Worm (Caenorhabditis elegans) whole organism, L2 larva: ENCODE data around the gene Y46G5A.14.

ENCODE experiments used
- C34F6.9 ChIP-seq: fragments of 150-350 bp; optimal IDR thresholded peaks from 2 replicates; lab custom pipeline; 2014; ENCODE audit warnings: missing biosample characterization, missing genetic modification characterization
- ZK546.5 ChIP-seq: sonication (generic microtip); optimal IDR thresholded peaks from 2 replicates; lab custom pipeline; 2017; ENCODE audit warnings: missing biosample characterization, missing genetic modification characterization
- alr-1 ChIP-seq: fragments of 150-350 bp; optimal IDR thresholded peaks from 2 replicates; lab custom pipeline; 2014; ENCODE audit warnings: missing biosample characterization, missing genetic modification characterization
- aly-2 ChIP-seq: fragments of 150-350 bp; optimal IDR thresholded peaks from 2 replicates; lab custom pipeline; 2014; ENCODE audit warnings: missing biosample characterization, missing genetic modification characterization
- ama-1 ChIP-seq: fragments of 150-350 bp; optimal IDR thresholded peaks from 2 replicates; lab custom pipeline; 2018; ENCODE audit warnings: inconsistent platforms
- blmp-1 ChIP-seq: sonication (generic microtip); optimal IDR thresholded peaks from 2 replicates; lab custom pipeline; 2017; ENCODE audit warnings: missing genetic modification characterization, mild to moderate bottlenecking, missing compliant biosample characterization, antibody characterized with exemption, moderate library complexity; ENCODE audit not compliant: insufficient read depth
- ceh-16 ChIP-seq: fragments of 150-350 bp; optimal IDR thresholded peaks from 2 replicates; lab custom pipeline; 2014; ENCODE audit warnings: missing biosample characterization, missing genetic modification characterization
- crh-2 ChIP-seq: sonication (generic microtip); optimal IDR thresholded peaks from 2 replicates; lab custom pipeline; 2017; ENCODE audit warnings: missing biosample characterization, missing genetic modification characterization
- dmd-4 ChIP-seq: sonication (generic microtip); optimal IDR thresholded peaks from 2 replicates; lab custom pipeline; 2017; ENCODE audit warnings: missing biosample characterization, missing genetic modification characterization
- fos-1 ChIP-seq: fragments of 150-350 bp; optimal IDR thresholded peaks from 2 replicates; lab custom pipeline; 2014; ENCODE audit warnings: missing biosample characterization, missing genetic modification characterization
- gmeb-1 ChIP-seq: fragments of 150-350 bp; optimal IDR thresholded peaks from 2 replicates; lab custom pipeline; 2014; ENCODE audit warnings: missing biosample characterization, missing genetic modification characterization
- lin-11 ChIP-seq: fragments of 150-350 bp; sonication (generic microtip); optimal IDR thresholded peaks from 2 replicates; lab custom pipeline; 2014; ENCODE audit warnings: missing biosample characterization, missing genetic modification characterization, inconsistent platforms, mixed read lengths
- lin-13 ChIP-seq: fragments of 150-350 bp; optimal IDR thresholded peaks from 2 replicates; lab custom pipeline; 2014; ENCODE audit warnings: missing biosample characterization, missing genetic modification reagents, missing genetic modification characterization
- lsy-2 ChIP-seq, 2 experiments: fragments of 150-350 bp in 1 of 2; sonication (generic microtip) in 1 of 2; optimal IDR thresholded peaks; 2 replicates each; lab custom pipeline; 2014 to 2017; ENCODE audit warnings: missing biosample characterization in 2 of 2, missing genetic modification characterization in 2 of 2
- mbf-1 ChIP-seq: sonication (generic microtip); optimal IDR thresholded peaks from 2 replicates; lab custom pipeline; 2017; ENCODE audit warnings: missing biosample characterization, missing genetic modification characterization
- mdl-1 ChIP-seq, 2 experiments: fragments of 150-350 bp in 1 of 2; sonication (generic microtip) in 1 of 2; optimal IDR thresholded peaks; 2 replicates each; lab custom pipeline; 2017; ENCODE audit warnings: missing biosample characterization in 2 of 2, missing genetic modification characterization in 2 of 2
- nhr-10 ChIP-seq: sonication (generic microtip); optimal IDR thresholded peaks from 2 replicates; lab custom pipeline; 2017; ENCODE audit warnings: missing biosample characterization, missing genetic modification characterization
- nhr-11 ChIP-seq: fragments of 150-350 bp; optimal IDR thresholded peaks from 2 replicates; lab custom pipeline; 2014; ENCODE audit warnings: missing biosample characterization, missing genetic modification characterization
- nhr-12 ChIP-seq: fragments of 150-350 bp; optimal IDR thresholded peaks from 2 replicates; lab custom pipeline; 2014; ENCODE audit warnings: missing biosample characterization, missing genetic modification characterization
- nhr-129 ChIP-seq: fragments of 150-350 bp; optimal IDR thresholded peaks from 2 replicates; lab custom pipeline; 2014; ENCODE audit warnings: missing biosample characterization, missing genetic modification characterization
- nhr-21 ChIP-seq: fragments of 150-350 bp; optimal IDR thresholded peaks from 2 replicates; lab custom pipeline; 2014; ENCODE audit warnings: missing biosample characterization, missing genetic modification characterization
- nhr-23 ChIP-seq: fragments of 150-350 bp; optimal IDR thresholded peaks from 2 replicates; lab custom pipeline; 2014; ENCODE audit warnings: missing biosample characterization, missing genetic modification reagents, missing genetic modification characterization
- nhr-237 ChIP-seq: fragments of 150-350 bp; optimal IDR thresholded peaks from 2 replicates; lab custom pipeline; 2014; ENCODE audit warnings: missing biosample characterization, missing genetic modification characterization
- nhr-6 ChIP-seq: fragments of 150-350 bp; optimal IDR thresholded peaks from 2 replicates; lab custom pipeline; 2014; ENCODE audit warnings: missing biosample characterization, missing genetic modification characterization
- nhr-77 ChIP-seq: fragments of 150-350 bp; optimal IDR thresholded peaks from 2 replicates; lab custom pipeline; 2014; ENCODE audit warnings: missing biosample characterization, missing genetic modification characterization
- peb-1 ChIP-seq: fragments of 150-350 bp; optimal IDR thresholded peaks from 2 replicates; lab custom pipeline; 2014; ENCODE audit warnings: missing biosample characterization, missing genetic modification characterization
- sem-4 ChIP-seq: fragments of 150-350 bp; optimal IDR thresholded peaks from 2 replicates; lab custom pipeline; 2014; ENCODE audit warnings: missing biosample characterization, missing genetic modification reagents, missing genetic modification characterization
- skn-1 ChIP-seq: sonication (generic microtip); optimal IDR thresholded peaks from 2 replicates; lab custom pipeline; 2017; ENCODE audit warnings: missing biosample characterization, missing genetic modification characterization
- sma-3 ChIP-seq: sonication (generic microtip); optimal IDR thresholded peaks from 2 replicates; lab custom pipeline; 2016; ENCODE audit warnings: missing genetic modification reagents, missing genetic modification characterization, missing compliant biosample characterization
- sma-9 ChIP-seq, 2 experiments: fragments of 150-350 bp in 1 of 2; sonication (generic microtip) in 1 of 2; optimal IDR thresholded peaks; 2 replicates each; lab custom pipeline; 2014 to 2016; ENCODE audit warnings: missing genetic modification characterization in 2 of 2, mild to moderate bottlenecking in 1 of 2, missing biosample characterization in 1 of 2, missing compliant biosample characterization in 1 of 2, missing genetic modification reagents in 1 of 2, moderate library complexity in 1 of 2
- snpc-4 ChIP-seq: fragments of 150-350 bp; optimal IDR thresholded peaks from 2 replicates; lab custom pipeline; 2014; ENCODE audit warnings: missing biosample characterization, missing genetic modification characterization
- unc-39 ChIP-seq: fragments of 150-350 bp; optimal IDR thresholded peaks from 2 replicates; lab custom pipeline; 2014; ENCODE audit warnings: missing biosample characterization, missing genetic modification characterization
- unc-55 ChIP-seq: fragments of 150-350 bp; sonication (generic microtip); optimal IDR thresholded peaks from 3 replicates; lab custom pipeline; 2014; ENCODE audit warnings: missing biosample characterization, missing genetic modification reagents, missing genetic modification characterization
- unc-62 ChIP-seq: fragments of 150-350 bp; optimal IDR thresholded peaks from 2 replicates; lab custom pipeline; 2014; ENCODE audit warnings: missing biosample characterization, missing genetic modification reagents, missing genetic modification characterization
- zag-1 ChIP-seq: fragments of 150-350 bp; optimal IDR thresholded peaks from 2 replicates; lab custom pipeline; 2014; ENCODE audit warnings: missing biosample characterization, missing genetic modification characterization
- ztf-1 ChIP-seq: fragments of 200-800 bp; sonication (Bioruptor generic); conservative IDR thresholded peaks from 2 replicates; pipeline ENCODE4 v1.3.6; 2022; ENCODE audit warnings: missing genetic modification characterization, missing compliant biosample characterization
- ztf-4 ChIP-seq: fragments of 150-350 bp; optimal IDR thresholded peaks from 2 replicates; lab custom pipeline; 2014; ENCODE audit warnings: missing biosample characterization, missing genetic modification characterization

Gene Y46G5A.14

DNA sequence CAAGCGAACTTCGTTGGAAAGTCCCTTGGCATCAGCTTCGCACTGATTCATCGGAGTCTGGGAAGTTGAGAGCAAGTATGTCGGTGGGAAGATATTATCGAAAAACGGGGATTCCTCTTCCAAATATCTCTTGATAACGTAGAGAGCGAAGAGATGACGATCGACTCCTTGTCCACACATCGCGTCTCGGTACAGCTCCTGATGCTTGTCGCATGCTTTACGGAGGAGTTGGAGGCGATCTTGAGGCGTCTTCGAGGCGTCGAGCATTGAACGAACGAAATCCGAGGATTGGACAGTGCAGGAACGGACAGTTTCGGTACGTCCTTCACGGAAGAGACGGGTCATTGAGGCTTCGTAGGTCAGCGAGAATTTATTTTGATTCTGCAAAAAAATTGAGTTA, 15.0 kb downstream of the Y46G5A.14 start:
- TF ChIP-seq unc-62 = no peak
- no peak for TF ChIP-seq ZK546.5 (tag; lab: Kevin White, UChicago)
- TF ChIP-seq sma-3 (GFP tag; lab: Kevin White, UChicago) = no peak
- TF ChIP-seq, all 48 proteins: peak for 0

DNA sequence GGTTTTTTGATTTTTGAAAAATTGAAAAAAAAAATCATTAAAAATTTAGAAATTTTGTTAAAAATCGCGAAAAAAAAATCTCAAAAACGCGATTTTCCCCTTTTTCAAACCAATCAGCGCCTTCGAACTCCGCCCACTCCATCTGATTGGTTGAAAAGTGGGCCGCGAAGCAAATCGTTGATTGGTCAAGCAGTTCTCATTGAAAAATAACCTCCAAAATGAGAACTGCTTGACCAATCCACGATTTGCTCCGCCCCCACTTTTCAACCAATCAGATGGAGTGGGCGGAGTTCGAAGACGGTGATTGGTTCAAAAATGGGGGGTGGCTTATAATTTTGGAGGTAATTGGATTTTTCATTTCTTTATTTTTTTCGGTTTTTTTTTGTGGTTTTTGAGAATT, 15.9 kb downstream of the Y46G5A.14 start:
- TF ChIP-seq nhr-23 (tag; lab: Kevin White, UChicago) = no peak
- no peak for TF ChIP-seq aly-2

DNA sequence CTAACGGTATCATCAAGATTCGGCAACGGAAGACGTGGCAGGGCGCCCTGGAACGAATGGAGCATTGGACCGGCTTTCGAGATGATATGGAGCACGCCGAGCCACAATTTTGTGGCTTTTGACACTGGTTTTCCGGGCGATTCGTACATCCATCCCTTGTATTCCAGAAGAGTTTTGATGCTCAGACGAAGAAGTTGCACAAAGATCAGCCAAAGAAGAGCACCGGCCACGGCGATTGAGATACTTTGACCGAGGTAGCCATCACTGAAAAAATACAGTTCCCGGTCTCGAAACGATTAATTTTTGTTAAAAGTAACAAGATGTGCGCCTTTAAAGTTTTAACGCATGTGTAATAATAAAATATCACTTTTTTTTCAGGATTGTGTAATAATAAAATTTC, 20.7 kb downstream of the Y46G5A.14 start:
- TF ChIP-seq snpc-4 (tag; lab: Kevin White, UChicago) = no peak
- peak; percentile 18 for TF ChIP-seq ztf-4 (tag; lab: Kevin White, UChicago)

DNA sequence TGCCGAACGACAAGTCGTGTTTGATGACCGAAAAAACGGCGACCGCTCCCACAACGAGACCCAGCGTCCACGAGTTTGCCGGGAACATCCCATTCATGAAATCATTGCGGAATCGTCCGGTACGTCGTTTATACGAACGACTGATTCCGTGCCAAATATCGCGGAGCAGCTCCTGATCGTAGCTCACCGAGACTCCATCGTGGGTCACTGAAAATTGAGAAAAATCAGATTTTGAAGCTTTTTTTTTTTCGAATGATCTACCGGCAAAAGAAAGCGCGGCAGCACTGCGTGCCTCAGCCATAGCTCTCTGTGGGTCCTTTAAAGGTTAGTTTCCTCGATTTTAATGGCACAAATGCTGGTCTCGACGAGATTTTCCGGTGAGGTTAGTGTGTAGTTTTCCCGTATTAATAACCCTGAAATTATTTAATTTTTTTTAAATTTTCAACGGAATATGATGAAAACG, 21.6 kb downstream of the Y46G5A.14 start, which contains the start of gene cpt-1:
TSS of gene cpt-1 (minus strand) at position 413 of the 463 bp plus-strand sequence.
- TF ChIP-seq ZK546.5 (tag; lab: Kevin White, UChicago) (no peak), nhr-129 (tag; lab: Kevin White, UChicago) (no peak), ama-1 (lab: Kevin White, UChicago) (no peak), unc-55 (GFP tag; lab: Kevin White, UChicago) (no peak), skn-1 (no peak), nhr-23 (tag; lab: Kevin White, UChicago) (no peak), snpc-4 (tag; lab: Kevin White, UChicago) (no peak), lin-11 (tag; lab: Kevin White, UChicago) (no peak), ceh-16 (no peak), sem-4 (no peak), ztf-1 (GFP tag; lab: Robert Waterston, UW) (no peak), sma-3 (GFP tag; lab: Kevin White, UChicago) (no peak), nhr-12 (tag; lab: Kevin White, UChicago) (no peak), nhr-21 (tag; lab: Kevin White, UChicago) (no peak), fos-1 (tag; lab: Kevin White, UChicago) (no peak), lin-13 (GFP tag; lab: Kevin White, UChicago) (no peak), nhr-6 (tag; lab: Kevin White, UChicago) (no peak), nhr-11 (tag; lab: Kevin White, UChicago) (no peak), nhr-10 (tag; lab: Kevin White, UChicago) (no peak)

- TF ChIP-seq zag-1 (tag; lab: Kevin White, UChicago) = no peak
- TF ChIP-seq crh-2 (tag; lab: Kevin White, UChicago) = peak; percentile 61
- peak; percentile 36 for TF ChIP-seq ama-1 (lab: Kevin White, UChicago)
- peak in 1 of 2 experiments; percentile 26 for TF ChIP-seq lsy-2 (tag; optimal IDR thresholded peaks at IDR 0.05; lab: Kevin White, UChicago)
- TF ChIP-seq C34F6.9 = peak; percentile 30
- TF ChIP-seq lin-13 (GFP tag; lab: Kevin White, UChicago) = peak; percentile 25
- no peak for TF ChIP-seq mdl-1 (tag; optimal IDR thresholded peaks at IDR 0.05; lab: Kevin White, UChicago)
- TF ChIP-seq fos-1 (tag; lab: Kevin White, UChicago) = peak; percentile 52
- no peak for TF ChIP-seq mbf-1
- TF ChIP-seq unc-55 (GFP tag; lab: Kevin White, UChicago) = no peak
- TF ChIP-seq sma-9 (GFP tag; optimal IDR thresholded peaks at IDR 0.05; lab: Kevin White, UChicago) = peak; percentile 50
- TF ChIP-seq sma-9 (tag; optimal IDR thresholded peaks at IDR 0.05; lab: Kevin White, UChicago) = no peak
- TF ChIP-seq, all 48 proteins: peak for 7
Measured at ce11 chrII:12797211-12797794, 22.8 kb downstream of the Y46G5A.14 start.

DNA sequence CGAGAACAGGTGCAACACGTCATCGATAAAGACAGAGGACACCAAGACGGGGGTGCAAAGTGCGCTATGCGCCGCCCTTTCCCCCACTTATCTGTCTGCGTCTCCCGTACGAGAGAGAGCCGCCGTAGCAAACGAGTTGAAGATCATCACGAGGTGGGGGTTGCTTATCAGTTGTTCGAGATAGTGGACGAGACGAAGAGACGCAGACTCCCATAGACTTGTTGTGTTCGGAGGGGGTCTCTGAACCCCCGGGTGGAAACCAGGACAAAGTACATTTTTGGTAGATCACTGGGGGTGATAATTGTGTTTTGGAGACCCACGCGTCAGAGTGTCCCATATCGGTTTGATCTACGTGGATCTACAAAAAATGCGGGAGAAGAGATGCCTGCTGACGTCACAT, 24.3 kb downstream of the Y46G5A.14 start:
- peak; percentile 92 for TF ChIP-seq ztf-4 (tag; lab: Kevin White, UChicago)
- TF ChIP-seq mbf-1 = no peak
- no peak for TF ChIP-seq nhr-11 (tag; lab: Kevin White, UChicago)
- peak in 1 of 2 experiments; percentile 80 for TF ChIP-seq lsy-2 (tag; optimal IDR thresholded peaks at IDR 0.05; lab: Kevin White, UChicago)
- TF ChIP-seq skn-1 = no peak
- no peak for TF ChIP-seq ZK546.5 (tag; lab: Kevin White, UChicago)
- TF ChIP-seq unc-62 = no peak
- peak; percentile 43 for TF ChIP-seq sem-4
- peak; percentile 87 for TF ChIP-seq crh-2 (tag; lab: Kevin White, UChicago)
- TF ChIP-seq nhr-23 (tag; lab: Kevin White, UChicago) = no peak
- peak; percentile 97 for TF ChIP-seq sma-9 (GFP tag; optimal IDR thresholded peaks at IDR 0.05; lab: Kevin White, UChicago)
- no peak for TF ChIP-seq sma-9 (tag; optimal IDR thresholded peaks at IDR 0.05; lab: Kevin White, UChicago)
- TF ChIP-seq sma-3 (GFP tag; lab: Kevin White, UChicago) = peak; percentile 96
- TF ChIP-seq unc-39 = no peak
- TF ChIP-seq nhr-129 (tag; lab: Kevin White, UChicago) = peak; percentile 80
- peak; percentile 77 for TF ChIP-seq gmeb-1 (tag; lab: Kevin White, UChicago)
- peak; percentile 54 for TF ChIP-seq C34F6.9
- no peak for TF ChIP-seq peb-1
- TF ChIP-seq nhr-21 (tag; lab: Kevin White, UChicago) = peak; percentile 96
- TF ChIP-seq nhr-77 (tag; lab: Kevin White, UChicago) = peak; percentile 41
- TF ChIP-seq dmd-4 (tag; lab: Kevin White, UChicago) = no peak
- TF ChIP-seq ceh-16 = peak; percentile 57
- no peak for TF ChIP-seq aly-2
- 0 out of 2 replicates have a peak, but pooled peaks have one; percentile 71 for TF ChIP-seq ztf-1 (GFP tag; lab: Robert Waterston, UW)
- TF ChIP-seq alr-1 (tag; lab: Kevin White, UChicago) = no peak
- peak; percentile 2 for TF ChIP-seq nhr-237
- TF ChIP-seq nhr-12 (tag; lab: Kevin White, UChicago) = no peak
- no peak for TF ChIP-seq unc-55 (GFP tag; lab: Kevin White, UChicago)
- TF ChIP-seq blmp-1 = peak; percentile 62
- peak; percentile 15 for TF ChIP-seq lin-11 (tag; lab: Kevin White, UChicago)
